Fruit fly (Drosophila melanogaster) whole organism, wandering third instar larva: ENCODE results near the gene fend.

Experiments used
- CG32264 ChIP-seq: fragments of 200-800 bp; sonication (Bioruptor generic); optimal IDR thresholded peaks from 2 replicates; lab custom pipeline; 2016; ENCODE audit warnings: missing biosample characterization, missing genetic modification characterization
- Dfd ChIP-seq: fragments of >200 bp; optimal IDR thresholded peaks from 2 replicates; lab custom pipeline; 2017; ENCODE audit warnings: missing biosample characterization, missing genetic modification characterization
- GATAd ChIP-seq: sonication (Bioruptor generic); optimal IDR thresholded peaks from 2 replicates; lab custom pipeline; 2016; ENCODE audit warnings: missing biosample characterization, missing genetic modification characterization
- Mio ChIP-seq: sonication (Bioruptor generic); optimal IDR thresholded peaks from 2 replicates; lab custom pipeline; 2016; ENCODE audit warnings: missing biosample characterization, missing genetic modification characterization
- OdsH ChIP-seq: fragments of 200-800 bp; sonication (Bioruptor generic); optimal IDR thresholded peaks from 2 replicates; lab custom pipeline; 2016; ENCODE audit warnings: missing biosample characterization, mild to moderate bottlenecking, missing genetic modification characterization
- dl ChIP-seq, 2 experiments: fragments of 175-275, 200-275 bp in 1 of 2; fragments of 200-275 bp in 1 of 2; sonication (Bioruptor generic); optimal IDR thresholded peaks; lab custom pipeline; 2018; ENCODE audit warnings: mild to moderate bottlenecking in 2 of 2, missing biosample characterization in 2 of 2, missing genetic modification characterization in 2 of 2, moderate library complexity in 2 of 2; ENCODE audit not compliant: partially characterized antibody in 2 of 2, insufficient read depth in 1 of 2
- dsf ChIP-seq: sonication (Bioruptor generic); optimal IDR thresholded peaks from 2 replicates; lab custom pipeline; 2016; ENCODE audit warnings: missing biosample characterization, missing genetic modification characterization, borderline replicate concordance
- foxo ChIP-seq, 2 experiments: fragments of 200-800 bp; sonication (Bioruptor generic); optimal IDR thresholded peaks; 2 replicates in 1 of 2; 3 replicates in 1 of 2; lab custom pipeline; 2016 to 2017; ENCODE audit warnings: missing biosample characterization in 2 of 2, missing genetic modification characterization in 2 of 2
- h ChIP-seq: fragments of 200-800 bp; sonication (Bioruptor generic); optimal IDR thresholded peaks from 3 replicates; lab custom pipeline; 2016; ENCODE audit warnings: missing biosample characterization, mild to moderate bottlenecking, missing genetic modification characterization
- sage ChIP-seq: fragments of 200-800 bp; sonication (Bioruptor generic); optimal IDR thresholded peaks from 2 replicates; lab custom pipeline; 2016; ENCODE audit warnings: missing biosample characterization, mild to moderate bottlenecking, missing genetic modification characterization
- sv ChIP-seq: fragments of 200-800 bp; sonication (Bioruptor generic); optimal IDR thresholded peaks from 3 replicates; lab custom pipeline; 2016; ENCODE audit warnings: missing biosample characterization, missing genetic modification characterization
- usp ChIP-seq: fragments of >200 bp; optimal IDR thresholded peaks from 2 replicates; lab custom pipeline; 2017; ENCODE audit warnings: missing biosample characterization, missing genetic modification characterization
- woc ChIP-seq: sonication (Bioruptor generic); optimal IDR thresholded peaks from 2 replicates; lab custom pipeline; 2016; ENCODE audit warnings: missing biosample characterization, mild to moderate bottlenecking, missing genetic modification characterization

dm6 chrX:9103308-9104185, 31.4 kb downstream of the fend start, which contains the start of gene CG7766:
- no peak for TF ChIP-seq woc
- TF ChIP-seq CG32264 (GFP tag; lab: Kevin White, UChicago), result no peak
- TF ChIP-seq sage (GFP tag; lab: Kevin White, UChicago), result no peak
- TF ChIP-seq dsf (GFP tag; lab: Kevin White, UChicago), result no peak
- no peak for TF ChIP-seq sv
- no peak for TF ChIP-seq h (GFP tag; lab: Kevin White, UChicago)
- no peak for TF ChIP-seq OdsH (GFP tag; lab: Kevin White, UChicago)
- no peak for TF ChIP-seq usp (GFP tag; lab: Kevin White, UChicago)
- no peak for TF ChIP-seq Mio
- TF ChIP-seq GATAd (GFP tag; lab: Kevin White, UChicago), result no peak
- no peak for TF ChIP-seq dl (GFP tag; optimal IDR thresholded peaks at IDR 0.05; lab: Kevin White, UChicago; ENCODE audit: insufficient read depth in 1 of 2, partially characterized antibody in 2 of 2)
- no peak for TF ChIP-seq foxo (GFP tag; optimal IDR thresholded peaks at IDR 0.05; lab: Kevin White, UChicago)
- no peak for TF ChIP-seq Dfd (GFP tag; lab: Kevin White, UChicago)
